Worm (Caenorhabditis elegans) whole organism, L2 larva: ENCODE data around the gene arf-1.

Experiments used
- C34F6.9 ChIP-seq: fragments of 150-350 bp; optimal IDR thresholded peaks from 2 replicates; lab custom pipeline; 2014; ENCODE audit warnings: missing biosample characterization, missing genetic modification characterization
- F13H6.1 ChIP-seq: sonication (generic microtip); optimal IDR thresholded peaks from 2 replicates; lab custom pipeline; 2016; ENCODE audit warnings: missing genetic modification characterization, missing compliant biosample characterization
- R02D3.7 ChIP-seq: fragments of 150-350 bp; optimal IDR thresholded peaks from 2 replicates; lab custom pipeline; 2014; ENCODE audit warnings: missing biosample characterization, missing genetic modification characterization
- Y55F3AM.14 ChIP-seq: fragments of 200-800 bp; sonication (Bioruptor generic); optimal IDR thresholded peaks from 2 replicates; lab custom pipeline; 2018; ENCODE audit warnings: mild to moderate bottlenecking, missing genetic modification characterization, missing compliant biosample characterization
- ZK546.5 ChIP-seq: sonication (generic microtip); optimal IDR thresholded peaks from 2 replicates; lab custom pipeline; 2017; ENCODE audit warnings: missing biosample characterization, missing genetic modification characterization
- alr-1 ChIP-seq: fragments of 150-350 bp; optimal IDR thresholded peaks from 2 replicates; lab custom pipeline; 2014; ENCODE audit warnings: missing biosample characterization, missing genetic modification characterization
- aly-2 ChIP-seq: fragments of 150-350 bp; optimal IDR thresholded peaks from 2 replicates; lab custom pipeline; 2014; ENCODE audit warnings: missing biosample characterization, missing genetic modification characterization
- ama-1 ChIP-seq: fragments of 150-350 bp; optimal IDR thresholded peaks from 2 replicates; lab custom pipeline; 2018; ENCODE audit warnings: inconsistent platforms
- blmp-1 ChIP-seq: sonication (generic microtip); optimal IDR thresholded peaks from 2 replicates; lab custom pipeline; 2017; ENCODE audit warnings: missing genetic modification characterization, mild to moderate bottlenecking, missing compliant biosample characterization, antibody characterized with exemption, moderate library complexity; ENCODE audit not compliant: insufficient read depth
- ceh-16 ChIP-seq: fragments of 150-350 bp; optimal IDR thresholded peaks from 2 replicates; lab custom pipeline; 2014; ENCODE audit warnings: missing biosample characterization, missing genetic modification characterization
- ceh-82 ChIP-seq: fragments of 150-350 bp; optimal IDR thresholded peaks from 2 replicates; lab custom pipeline; 2014; ENCODE audit warnings: missing biosample characterization, missing genetic modification characterization
- crh-2 ChIP-seq: sonication (generic microtip); optimal IDR thresholded peaks from 2 replicates; lab custom pipeline; 2017; ENCODE audit warnings: missing biosample characterization, missing genetic modification characterization
- dmd-4 ChIP-seq: sonication (generic microtip); optimal IDR thresholded peaks from 2 replicates; lab custom pipeline; 2017; ENCODE audit warnings: missing biosample characterization, missing genetic modification characterization
- egl-27 ChIP-seq: sonication (generic microtip); optimal IDR thresholded peaks from 3 replicates; lab custom pipeline; 2017; ENCODE audit warnings: missing biosample characterization, missing genetic modification reagents, missing genetic modification characterization
- elt-1 ChIP-seq: fragments of 150-350 bp; optimal IDR thresholded peaks from 2 replicates; lab custom pipeline; 2014; ENCODE audit warnings: missing biosample characterization, missing genetic modification characterization
- fos-1 ChIP-seq: fragments of 150-350 bp; optimal IDR thresholded peaks from 2 replicates; lab custom pipeline; 2014; ENCODE audit warnings: missing biosample characterization, missing genetic modification characterization
- gmeb-1 ChIP-seq: fragments of 150-350 bp; optimal IDR thresholded peaks from 2 replicates; lab custom pipeline; 2014; ENCODE audit warnings: missing biosample characterization, missing genetic modification characterization
- lin-11 ChIP-seq: fragments of 150-350 bp; sonication (generic microtip); optimal IDR thresholded peaks from 2 replicates; lab custom pipeline; 2014; ENCODE audit warnings: missing biosample characterization, missing genetic modification characterization, inconsistent platforms, mixed read lengths
- lin-13 ChIP-seq: fragments of 150-350 bp; optimal IDR thresholded peaks from 2 replicates; lab custom pipeline; 2014; ENCODE audit warnings: missing biosample characterization, missing genetic modification reagents, missing genetic modification characterization
- lin-39 ChIP-seq: fragments of 150-350 bp; optimal IDR thresholded peaks from 2 replicates; lab custom pipeline; 2014; ENCODE audit warnings: missing biosample characterization, missing genetic modification reagents, missing genetic modification characterization
- lsy-2 ChIP-seq, 2 experiments: fragments of 150-350 bp in 1 of 2; sonication (generic microtip) in 1 of 2; optimal IDR thresholded peaks; 2 replicates each; lab custom pipeline; 2014 to 2017; ENCODE audit warnings: missing biosample characterization in 2 of 2, missing genetic modification characterization in 2 of 2
- mbf-1 ChIP-seq: sonication (generic microtip); optimal IDR thresholded peaks from 2 replicates; lab custom pipeline; 2017; ENCODE audit warnings: missing biosample characterization, missing genetic modification characterization
- mdl-1 ChIP-seq, 2 experiments: fragments of 150-350 bp in 1 of 2; sonication (generic microtip) in 1 of 2; optimal IDR thresholded peaks; 2 replicates each; lab custom pipeline; 2017; ENCODE audit warnings: missing biosample characterization in 2 of 2, missing genetic modification characterization in 2 of 2
- nhr-10 ChIP-seq: sonication (generic microtip); optimal IDR thresholded peaks from 2 replicates; lab custom pipeline; 2017; ENCODE audit warnings: missing biosample characterization, missing genetic modification characterization
- nhr-129 ChIP-seq: fragments of 150-350 bp; optimal IDR thresholded peaks from 2 replicates; lab custom pipeline; 2014; ENCODE audit warnings: missing biosample characterization, missing genetic modification characterization
- nhr-21 ChIP-seq: fragments of 150-350 bp; optimal IDR thresholded peaks from 2 replicates; lab custom pipeline; 2014; ENCODE audit warnings: missing biosample characterization, missing genetic modification characterization
- nhr-237 ChIP-seq: fragments of 150-350 bp; optimal IDR thresholded peaks from 2 replicates; lab custom pipeline; 2014; ENCODE audit warnings: missing biosample characterization, missing genetic modification characterization
- nhr-25 ChIP-seq: fragments of 150-350 bp; sonication (generic microtip); optimal IDR thresholded peaks from 3 replicates; lab custom pipeline; 2014; ENCODE audit warnings: missing biosample characterization, missing genetic modification characterization
- nhr-6 ChIP-seq: fragments of 150-350 bp; optimal IDR thresholded peaks from 2 replicates; lab custom pipeline; 2014; ENCODE audit warnings: missing biosample characterization, missing genetic modification characterization
- nhr-77 ChIP-seq: fragments of 150-350 bp; optimal IDR thresholded peaks from 2 replicates; lab custom pipeline; 2014; ENCODE audit warnings: missing biosample characterization, missing genetic modification characterization
- peb-1 ChIP-seq: fragments of 150-350 bp; optimal IDR thresholded peaks from 2 replicates; lab custom pipeline; 2014; ENCODE audit warnings: missing biosample characterization, missing genetic modification characterization
- sem-4 ChIP-seq: fragments of 150-350 bp; optimal IDR thresholded peaks from 2 replicates; lab custom pipeline; 2014; ENCODE audit warnings: missing biosample characterization, missing genetic modification reagents, missing genetic modification characterization
- skn-1 ChIP-seq: sonication (generic microtip); optimal IDR thresholded peaks from 2 replicates; lab custom pipeline; 2017; ENCODE audit warnings: missing biosample characterization, missing genetic modification characterization
- snpc-4 ChIP-seq: fragments of 150-350 bp; optimal IDR thresholded peaks from 2 replicates; lab custom pipeline; 2014; ENCODE audit warnings: missing biosample characterization, missing genetic modification characterization
- unc-39 ChIP-seq: fragments of 150-350 bp; optimal IDR thresholded peaks from 2 replicates; lab custom pipeline; 2014; ENCODE audit warnings: missing biosample characterization, missing genetic modification characterization
- unc-55 ChIP-seq: fragments of 150-350 bp; sonication (generic microtip); optimal IDR thresholded peaks from 3 replicates; lab custom pipeline; 2014; ENCODE audit warnings: missing biosample characterization, missing genetic modification reagents, missing genetic modification characterization
- ztf-1 ChIP-seq: fragments of 200-800 bp; sonication (Bioruptor generic); conservative IDR thresholded peaks from 2 replicates; pipeline ENCODE4 v1.3.6; 2022; ENCODE audit warnings: missing genetic modification characterization, missing compliant biosample characterization
- ztf-11 ChIP-seq: sonication (generic microtip); optimal IDR thresholded peaks from 2 replicates; lab custom pipeline; 2017; ENCODE audit warnings: missing biosample characterization, missing genetic modification characterization
- ztf-4 ChIP-seq: fragments of 150-350 bp; optimal IDR thresholded peaks from 2 replicates; lab custom pipeline; 2014; ENCODE audit warnings: missing biosample characterization, missing genetic modification characterization

Gene arf-1

ce11 chrIII:5678935-5679334 is 35.8 kb upstream of the arf-1 start, which contains the start of the genes ska-3 and rps-12 (continued):
- TF ChIP-seq ceh-16 (tag; lab: Kevin White, UChicago) (peak; percentile 94), R02D3.7 (tag; lab: Kevin White, UChicago) (peak; percentile 98), nhr-21 (tag; lab: Kevin White, UChicago) (peak; percentile 99), ztf-1 (GFP tag; lab: Robert Waterston, UW) (no peak), unc-55 (GFP tag; lab: Kevin White, UChicago) (peak; percentile 100), nhr-129 (tag; lab: Kevin White, UChicago) (peak; percentile 99), Y55F3AM.14 (GFP tag; lab: Kevin White, UChicago) (peak; percentile 85), lsy-2 (tag; optimal IDR thresholded peaks at IDR 0.05; lab: Kevin White, UChicago) (peak; percentile 94 to 98), peb-1 (tag; lab: Kevin White, UChicago) (no peak), ztf-11 (tag; lab: Kevin White, UChicago) (peak; percentile 45), mbf-1 (tag; lab: Kevin White, UChicago) (no peak), snpc-4 (peak; percentile 94), ZK546.5 (tag; lab: Kevin White, UChicago) (peak; percentile 91), dmd-4 (peak; percentile 79), C34F6.9 (tag; lab: Kevin White, UChicago) (peak; percentile 99), sem-4 (tag; lab: Kevin White, UChicago) (peak; percentile 99), lin-39 (peak; percentile 85), ztf-4 (tag; lab: Kevin White, UChicago) (peak; percentile 98)

- TF ChIP-seq fos-1 (tag; lab: Kevin White, UChicago) (no peak), unc-55 (GFP tag; lab: Kevin White, UChicago) (no peak), Y55F3AM.14 (GFP tag; lab: Kevin White, UChicago) (no peak), nhr-21 (tag; lab: Kevin White, UChicago) (no peak), nhr-237 (tag; lab: Kevin White, UChicago) (no peak), crh-2 (tag; lab: Kevin White, UChicago) (no peak), alr-1 (no peak), R02D3.7 (tag; lab: Kevin White, UChicago) (no peak), elt-1 (tag; lab: Kevin White, UChicago) (no peak), nhr-6 (tag; lab: Kevin White, UChicago) (no peak), lin-11 (tag; lab: Kevin White, UChicago) (no peak), ztf-11 (tag; lab: Kevin White, UChicago) (no peak), mdl-1 (tag; optimal IDR thresholded peaks at IDR 0.05; lab: Kevin White, UChicago) (no peak), ceh-16 (tag; lab: Kevin White, UChicago) (no peak), ztf-1 (GFP tag; lab: Robert Waterston, UW) (no peak), lsy-2 (tag; optimal IDR thresholded peaks at IDR 0.05; lab: Kevin White, UChicago) (no peak), ZK546.5 (tag; lab: Kevin White, UChicago) (no peak)
Measured at ce11 chrIII:5680141-5680540, 34.5 kb upstream of the arf-1 start, which contains the start of gene pst-2. Gene pst-2, plus strand, starts transcription at chrIII:5680433.

ce11 chrIII:5683998-5684397 is 30.7 kb upstream of the arf-1 start, which contains the start of gene rcan-1:
Gene rcan-1, minus strand, starts transcription at chrIII:5684098.
- TF ChIP-seq snpc-4 (no peak), unc-55 (GFP tag; lab: Kevin White, UChicago) (no peak), lin-39 (no peak), ztf-1 (GFP tag; lab: Robert Waterston, UW) (no peak), nhr-129 (tag; lab: Kevin White, UChicago) (no peak)

- TF ChIP-seq nhr-6 (tag; lab: Kevin White, UChicago) (no peak), ceh-82 (no peak), mdl-1 (tag; optimal IDR thresholded peaks at IDR 0.05; lab: Kevin White, UChicago) (no peak), gmeb-1 (tag; lab: Kevin White, UChicago) (no peak), lin-13 (peak; percentile 10), nhr-10 (tag; lab: Kevin White, UChicago) (no peak), peb-1 (tag; lab: Kevin White, UChicago) (no peak), unc-55 (GFP tag; lab: Kevin White, UChicago) (peak; percentile 67), ztf-1 (GFP tag; lab: Robert Waterston, UW) (no peak), dmd-4 (no peak), ama-1 (lab: Kevin White, UChicago) (peak; percentile 48), snpc-4 (peak; percentile 22), ZK546.5 (tag; lab: Kevin White, UChicago) (no peak), lsy-2 (tag; optimal IDR thresholded peaks at IDR 0.05; lab: Kevin White, UChicago) (peak in 1 of 2 experiments; percentile 48), ztf-11 (tag; lab: Kevin White, UChicago) (no peak), Y55F3AM.14 (GFP tag; lab: Kevin White, UChicago) (no peak), nhr-25 (tag; lab: Kevin White, UChicago) (no peak), unc-39 (tag; lab: Kevin White, UChicago) (no peak), elt-1 (tag; lab: Kevin White, UChicago) (no peak), aly-2 (tag; lab: Kevin White, UChicago) (no peak), fos-1 (tag; lab: Kevin White, UChicago) (peak; percentile 48), alr-1 (no peak), skn-1 (tag; lab: Kevin White, UChicago) (no peak), crh-2 (tag; lab: Kevin White, UChicago) (peak; percentile 69), lin-39 (no peak), blmp-1 (no peak), lin-11 (tag; lab: Kevin White, UChicago) (no peak), nhr-237 (tag; lab: Kevin White, UChicago) (no peak), ceh-16 (tag; lab: Kevin White, UChicago) (no peak), ztf-4 (tag; lab: Kevin White, UChicago) (no peak), mbf-1 (tag; lab: Kevin White, UChicago) (no peak), nhr-129 (tag; lab: Kevin White, UChicago) (peak; percentile 77), F13H6.1 (tag; lab: Kevin White, UChicago) (peak; percentile 78), egl-27 (tag; lab: Kevin White, UChicago) (no peak), sem-4 (tag; lab: Kevin White, UChicago) (peak; percentile 24), C34F6.9 (tag; lab: Kevin White, UChicago) (peak; percentile 69), nhr-77 (tag; lab: Kevin White, UChicago) (no peak)
Measured at ce11 chrIII:5688246-5688645, 26.4 kb upstream of the arf-1 start.
